Worm (Caenorhabditis elegans) whole organism, late embryonic: ENCODE measurements around the gene Y25C1A.13.
"Not testable (repeated sequence)": the region's sequence is repeated elsewhere in the genome, so short reads cannot be mapped to it uniquely, and the experiment has no call there.

Source experiments
- ama-1 ChIP-seq: fragments of 150-350 bp; optimal IDR thresholded peaks from 2 replicates; lab custom pipeline; 2014
- ceh-18 ChIP-seq: sonication (generic microtip); optimal IDR thresholded peaks from 2 replicates; lab custom pipeline; 2016; ENCODE audit warnings: missing genetic modification characterization, missing compliant biosample characterization
- dve-1 ChIP-seq: sonication (generic microtip); optimal IDR thresholded peaks from 2 replicates; lab custom pipeline; 2017; ENCODE audit warnings: antibody characterized with exemption, mild to moderate bottlenecking, missing genetic modification characterization, missing compliant biosample characterization
- fkh-10 ChIP-seq: fragments of 150-350 bp; optimal IDR thresholded peaks from 2 replicates; lab custom pipeline; 2014; ENCODE audit warnings: missing biosample characterization, missing genetic modification reagents, missing genetic modification characterization
- hlh-13 ChIP-seq: fragments of 200-800 bp; sonication (Bioruptor generic); optimal IDR thresholded peaks from 2 replicates; lab custom pipeline; 2018; ENCODE audit warnings: mild to moderate bottlenecking, missing genetic modification characterization, missing compliant biosample characterization
- hlh-15 ChIP-seq: sonication (generic microtip); optimal IDR thresholded peaks from 2 replicates; lab custom pipeline; 2016; ENCODE audit warnings: missing genetic modification characterization, missing compliant biosample characterization
- sox-4 ChIP-seq: sonication (generic microtip); optimal IDR thresholded peaks from 2 replicates; lab custom pipeline; 2017; ENCODE audit warnings: mild to moderate bottlenecking, missing genetic modification characterization, inconsistent platforms, missing compliant biosample characterization

- not testable (repeated sequence) for TF ChIP-seq fkh-10 (GFP tag; lab: Kevin White, UChicago); ama-1 (lab: Kevin White, UChicago); hlh-15; dve-1; ceh-18 (tag; lab: Kevin White, UChicago); sox-4 (tag; lab: Kevin White, UChicago); hlh-13 (GFP tag; lab: Kevin White, UChicago)
These were observed 15.7 kb upstream of the Y25C1A.13 start, which contains the start of gene ins-31 for ce11 chrII:3126741-3127140.
